Worm (Caenorhabditis elegans) whole organism, late embryonic: Measurements from ENCODE around the gene K09E4.1.
A peak's percentile ranks its signal among the peaks of the same experiment; 100 is the strongest.

Source experiments
- C08G9.2 ChIP-seq: sonication (generic microtip); optimal IDR thresholded peaks from 2 replicates; lab custom pipeline; 2016; ENCODE audit warnings: mild to moderate bottlenecking, missing genetic modification characterization, moderate library complexity, missing compliant biosample characterization
- K02D7.2 ChIP-seq: sonication (generic microtip); optimal IDR thresholded peaks from 2 replicates; lab custom pipeline; 2017; ENCODE audit warnings: mild to moderate bottlenecking, missing genetic modification characterization, missing compliant biosample characterization
- K09A11.1 ChIP-seq: sonication (generic microtip); optimal IDR thresholded peaks from 2 replicates; lab custom pipeline; 2017; ENCODE audit warnings: antibody characterized with exemption, mild to moderate bottlenecking, missing genetic modification characterization, missing compliant biosample characterization; ENCODE audit not compliant: insufficient read depth
- T23F11.4 ChIP-seq: fragments of 200-800 bp; sonication (Bioruptor generic); optimal IDR thresholded peaks from 2 replicates; lab custom pipeline; 2018; ENCODE audit warnings: mild to moderate bottlenecking, missing genetic modification characterization, missing compliant biosample characterization
- Y22D7AL.16 ChIP-seq: sonication (generic microtip); optimal IDR thresholded peaks from 2 replicates; lab custom pipeline; 2016; ENCODE audit warnings: missing genetic modification characterization, missing compliant biosample characterization
- ama-1 ChIP-seq: fragments of 150-350 bp; optimal IDR thresholded peaks from 2 replicates; lab custom pipeline; 2014
- ceh-14 ChIP-seq: sonication (generic microtip); optimal IDR thresholded peaks from 2 replicates; lab custom pipeline; 2016; ENCODE audit warnings: missing genotype, missing genetic modification characterization, missing compliant biosample characterization
- ceh-19 ChIP-seq: fragments of 200-800 bp; sonication (Bioruptor generic); optimal IDR thresholded peaks from 2 replicates; lab custom pipeline; 2018; ENCODE audit warnings: mild to moderate bottlenecking, missing genetic modification characterization, missing compliant biosample characterization
- ceh-22 ChIP-seq: sonication (generic microtip); optimal IDR thresholded peaks from 2 replicates; lab custom pipeline; 2017; ENCODE audit warnings: missing biosample characterization, missing genetic modification characterization
- ceh-30 ChIP-seq: fragments of 150-350 bp; optimal IDR thresholded peaks from 2 replicates; lab custom pipeline; 2014; ENCODE audit warnings: missing biosample characterization, missing genetic modification characterization
- ceh-31 ChIP-seq: sonication (generic microtip); optimal IDR thresholded peaks from 2 replicates; lab custom pipeline; 2016; ENCODE audit warnings: missing genetic modification characterization, missing compliant biosample characterization
- ceh-45 ChIP-seq: fragments of 200-800 bp; sonication (Bioruptor generic); IDR thresholded peaks from 2 replicates; pipeline ENCODE4 v1.3.6; 2022; ENCODE audit warnings: missing genetic modification reagents, missing genetic modification characterization, missing compliant biosample characterization
- ceh-48 ChIP-seq: sonication (generic microtip); optimal IDR thresholded peaks from 2 replicates; lab custom pipeline; 2016; ENCODE audit warnings: missing genetic modification characterization, inconsistent platforms, missing compliant biosample characterization
- ceh-6 ChIP-seq: fragments of 200-800 bp; sonication (Bioruptor generic); optimal IDR thresholded peaks from 2 replicates; lab custom pipeline; 2018; ENCODE audit warnings: mild to moderate bottlenecking, missing genetic modification characterization, missing compliant biosample characterization
- ceh-9 ChIP-seq: sonication (generic microtip); optimal IDR thresholded peaks from 2 replicates; lab custom pipeline; 2016; ENCODE audit warnings: mild to moderate bottlenecking, missing genetic modification characterization, inconsistent platforms, missing compliant biosample characterization
- che-1 ChIP-seq: sonication (generic microtip); optimal IDR thresholded peaks from 2 replicates; lab custom pipeline; 2016; ENCODE audit warnings: mild to moderate bottlenecking, missing genetic modification characterization, missing compliant biosample characterization
- dve-1 ChIP-seq: sonication (generic microtip); optimal IDR thresholded peaks from 2 replicates; lab custom pipeline; 2017; ENCODE audit warnings: antibody characterized with exemption, mild to moderate bottlenecking, missing genetic modification characterization, missing compliant biosample characterization
- fax-1 ChIP-seq: sonication (generic microtip); optimal IDR thresholded peaks from 2 replicates; lab custom pipeline; 2016; ENCODE audit warnings: missing genotype, missing genetic modification characterization, missing compliant biosample characterization
- fkh-10 ChIP-seq: fragments of 150-350 bp; optimal IDR thresholded peaks from 2 replicates; lab custom pipeline; 2014; ENCODE audit warnings: missing biosample characterization, missing genetic modification reagents, missing genetic modification characterization
- hlh-13 ChIP-seq: fragments of 200-800 bp; sonication (Bioruptor generic); optimal IDR thresholded peaks from 2 replicates; lab custom pipeline; 2018; ENCODE audit warnings: mild to moderate bottlenecking, missing genetic modification characterization, missing compliant biosample characterization
- hlh-15 ChIP-seq: sonication (generic microtip); optimal IDR thresholded peaks from 2 replicates; lab custom pipeline; 2016; ENCODE audit warnings: missing genetic modification characterization, missing compliant biosample characterization
- hlh-30 ChIP-seq: sonication (generic microtip); optimal IDR thresholded peaks from 2 replicates; lab custom pipeline; 2017; ENCODE audit warnings: antibody characterized with exemption, missing genetic modification characterization, missing compliant biosample characterization; ENCODE audit not compliant: insufficient read depth
- hlh-6 ChIP-seq: sonication (generic microtip); optimal IDR thresholded peaks from 2 replicates; lab custom pipeline; 2016; ENCODE audit warnings: missing genotype, missing genetic modification characterization, missing compliant biosample characterization
- hlh-8 ChIP-seq: sonication (generic microtip); optimal IDR thresholded peaks from 2 replicates; lab custom pipeline; 2016; ENCODE audit warnings: missing genotype, missing genetic modification characterization, missing compliant biosample characterization
- madf-2 ChIP-seq: sonication (generic microtip); optimal IDR thresholded peaks from 2 replicates; lab custom pipeline; 2017; ENCODE audit warnings: missing genetic modification characterization, missing compliant biosample characterization
- mec-3 ChIP-seq: sonication (generic microtip); optimal IDR thresholded peaks from 2 replicates; lab custom pipeline; 2016; ENCODE audit warnings: borderline replicate concordance, missing genetic modification characterization, missing compliant biosample characterization
- nfya-1 ChIP-seq: sonication (generic microtip); optimal IDR thresholded peaks from 2 replicates; lab custom pipeline; 2017; ENCODE audit warnings: missing genetic modification characterization, mild to moderate bottlenecking, missing compliant biosample characterization, antibody characterized with exemption, moderate library complexity
- nhr-232 ChIP-seq: sonication (generic microtip); optimal IDR thresholded peaks from 2 replicates; lab custom pipeline; 2016; ENCODE audit warnings: missing genetic modification characterization, missing compliant biosample characterization
- npax-4 ChIP-seq: sonication (generic microtip); optimal IDR thresholded peaks from 2 replicates; lab custom pipeline; 2016; ENCODE audit warnings: missing genetic modification characterization, missing compliant biosample characterization
- odd-2 ChIP-seq: sonication (generic microtip); optimal IDR thresholded peaks from 2 replicates; lab custom pipeline; 2017; ENCODE audit warnings: antibody characterized with exemption, mild to moderate bottlenecking, missing genetic modification characterization, missing compliant biosample characterization
- pag-3 ChIP-seq: sonication (generic microtip); optimal IDR thresholded peaks from 2 replicates; lab custom pipeline; 2016; ENCODE audit warnings: missing compliant biosample characterization, missing genetic modification characterization, borderline replicate concordance
- pat-9 ChIP-seq: fragments of 200-800 bp; sonication (Bioruptor generic); optimal IDR thresholded peaks from 2 replicates; lab custom pipeline; 2018; ENCODE audit warnings: mild to moderate bottlenecking, missing genetic modification characterization, moderate library complexity, missing compliant biosample characterization
- pha-4 ChIP-seq: fragments of 150-350 bp; optimal IDR thresholded peaks from 2 replicates; lab custom pipeline; 2018; ENCODE audit warnings: missing biosample characterization, missing genetic modification reagents, missing genetic modification characterization
- rnt-1 ChIP-seq: sonication (generic microtip); optimal IDR thresholded peaks from 2 replicates; lab custom pipeline; 2016; ENCODE audit warnings: missing genetic modification characterization, missing compliant biosample characterization
- sox-2 ChIP-seq: fragments of 200-800 bp; sonication (Bioruptor generic); IDR thresholded peaks from 2 replicates; pipeline ENCODE4 v1.3.6; 2022; ENCODE audit warnings: missing genetic modification reagents, missing genetic modification characterization, missing compliant biosample characterization
- sox-4 ChIP-seq: sonication (generic microtip); optimal IDR thresholded peaks from 2 replicates; lab custom pipeline; 2017; ENCODE audit warnings: mild to moderate bottlenecking, missing genetic modification characterization, inconsistent platforms, missing compliant biosample characterization
- syd-9 ChIP-seq: sonication (generic microtip); optimal IDR thresholded peaks from 2 replicates; lab custom pipeline; 2016; ENCODE audit warnings: mild to moderate bottlenecking, missing genetic modification characterization, moderate library complexity, missing compliant biosample characterization
- tbx-7 ChIP-seq: sonication (generic microtip); optimal IDR thresholded peaks from 2 replicates; lab custom pipeline; 2016; ENCODE audit warnings: missing genotype, missing genetic modification characterization, missing compliant biosample characterization
- unc-3 ChIP-seq, 2 experiments: fragments of 200-800 bp in 1 of 2; sonication (Bioruptor generic) in 1 of 2; sonication (generic microtip) in 1 of 2; conservative IDR thresholded peaks in 1 of 2; optimal IDR thresholded peaks in 1 of 2; 2 replicates each; pipeline versions ENCODE4 v1.3.6 to Lab custom; 2016 to 2022; ENCODE audit warnings: missing compliant biosample characterization in 2 of 2, missing genetic modification characterization in 2 of 2, missing genetic modification reagents in 1 of 2
- unc-42 ChIP-seq: sonication (generic microtip); optimal IDR thresholded peaks from 2 replicates; lab custom pipeline; 2016; ENCODE audit warnings: missing genotype, missing genetic modification characterization, missing compliant biosample characterization
- unc-55 ChIP-seq: sonication (generic microtip); optimal IDR thresholded peaks from 2 replicates; lab custom pipeline; 2017; ENCODE audit warnings: missing biosample characterization, missing genetic modification reagents, missing genetic modification characterization
- zip-5 ChIP-seq: sonication (generic microtip); optimal IDR thresholded peaks from 2 replicates; lab custom pipeline; 2016; ENCODE audit warnings: missing genetic modification characterization, missing compliant biosample characterization
- ztf-16 ChIP-seq: sonication (generic microtip); optimal IDR thresholded peaks from 2 replicates; lab custom pipeline; 2017; ENCODE audit warnings: missing genetic modification characterization, missing compliant biosample characterization

Gene K09E4.1

ce11 chrII:14143838-14144268, 6.2 kb downstream of the K09E4.1 start, which contains the start of gene W03H9.2 (continued):
- TF ChIP-seq Y22D7AL.16 (no peak), nhr-232 (peak; percentile 13), syd-9 (tag; lab: Kevin White, UChicago) (peak; percentile 69), ceh-45 (GFP tag; lab: Robert Waterston, UW) (no peak), pha-4 (no peak), rnt-1 (tag; lab: Kevin White, UChicago) (peak; percentile 86), odd-2 (no peak), nfya-1 (tag; lab: Kevin White, UChicago) (peak; percentile 16), sox-2 (GFP tag; lab: Robert Waterston, UW) (no peak), ceh-6 (GFP tag; lab: Kevin White, UChicago) (no peak), pag-3 (tag; lab: Kevin White, UChicago) (peak; percentile 29), ceh-9 (tag; lab: Kevin White, UChicago) (no peak), hlh-6 (tag; lab: Kevin White, UChicago) (peak; percentile 38), mec-3 (tag; lab: Kevin White, UChicago) (peak; percentile 50), ceh-22 (tag; lab: Kevin White, UChicago) (no peak), hlh-13 (no peak), fkh-10 (GFP tag; lab: Kevin White, UChicago) (no peak), K02D7.2 (tag; lab: Kevin White, UChicago) (peak; percentile 55), hlh-30 (tag; lab: Kevin White, UChicago) (no peak), hlh-15 (peak; percentile 83), unc-55 (GFP tag; lab: Kevin White, UChicago) (no peak), npax-4 (tag; lab: Kevin White, UChicago) (peak; percentile 31), unc-42 (tag; lab: Kevin White, UChicago) (peak; percentile 45), fax-1 (peak; percentile 96), K09A11.1 (tag; lab: Kevin White, UChicago) (no peak), madf-2 (peak; percentile 65), ceh-19 (peak; percentile 51), dve-1 (tag; lab: Kevin White, UChicago) (no peak), T23F11.4 (peak; percentile 33), ama-1 (lab: Kevin White, UChicago) (no peak), ceh-30 (tag; lab: Kevin White, UChicago) (no peak), ceh-14 (peak; percentile 88), tbx-7 (tag; lab: Kevin White, UChicago) (peak; percentile 96), C08G9.2 (tag; lab: Kevin White, UChicago) (peak; percentile 94), ztf-16 (peak; percentile 84), che-1 (tag; lab: Kevin White, UChicago) (peak; percentile 67), hlh-8 (tag; lab: Kevin White, UChicago) (peak; percentile 96), pat-9 (no peak), ceh-31 (tag; lab: Kevin White, UChicago) (peak; percentile 98), zip-5 (tag; lab: Kevin White, UChicago) (peak; percentile 98), unc-3 (GFP tag; conservative IDR thresholded peaks at IDR 0.05; lab: Robert Waterston, UW) (no peak), unc-3 (tag; optimal IDR thresholded peaks at IDR 0.05; lab: Kevin White, UChicago) (peak; percentile 83)

ce11 chrII:14150031-14150430, 12.4 kb downstream of the K09E4.1 start, which contains the start of gene W03H9.1:
TSS of gene W03H9.1 (minus strand) at chrII:14150131.
- no peak for TF ChIP-seq ceh-30 (tag; lab: Kevin White, UChicago)
- no peak for TF ChIP-seq ceh-45 (GFP tag; lab: Robert Waterston, UW)
- no peak for TF ChIP-seq madf-2
- no peak for TF ChIP-seq ceh-48
- no peak for TF ChIP-seq ama-1 (lab: Kevin White, UChicago)
- no peak for TF ChIP-seq hlh-6 (tag; lab: Kevin White, UChicago)
- no peak for TF ChIP-seq sox-4 (tag; lab: Kevin White, UChicago)
- TF ChIP-seq hlh-15: no peak
- TF ChIP-seq nhr-232: no peak
